Worm (Caenorhabditis elegans): ENCODE data around the gene fbxa-37.

DNA sequence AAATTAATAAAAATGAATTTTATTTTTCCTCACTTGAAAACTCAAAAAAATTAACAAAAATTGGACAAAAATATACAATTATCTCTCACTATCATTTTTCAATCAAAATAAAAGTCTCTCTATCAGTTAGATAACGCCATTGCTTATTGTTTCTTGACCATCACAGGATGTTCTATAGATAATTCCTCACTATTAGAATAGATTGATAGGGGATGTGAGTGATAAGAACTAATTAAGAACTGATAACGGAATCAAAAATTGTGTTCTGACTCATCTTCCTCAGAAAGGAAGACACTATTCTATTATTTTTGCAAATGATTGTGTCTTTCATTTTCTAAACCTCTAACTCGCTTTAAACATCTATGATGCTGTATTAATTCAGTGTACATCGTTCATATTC is 4.3 kb downstream of the fbxa-37 start:
- TF ChIP-seq pha-4 (tag; optimal IDR thresholded peaks at IDR 0.05) (no peak), lin-39 (tag; optimal IDR thresholded peaks at IDR 0.05) (no peak), mdl-1 (tag; optimal IDR thresholded peaks at IDR 0.05) (no peak), ceh-82 (tag; optimal IDR thresholded peaks at IDR 0.05) (no peak), egl-27 (tag; optimal IDR thresholded peaks at IDR 0.05) (no peak), ama-1 (optimal IDR thresholded peaks at IDR 0.05) (no peak), elt-1 (tag; optimal IDR thresholded peaks at IDR 0.05) (no peak)
